Worm (Caenorhabditis elegans) whole organism, L2 larva: Measurements from ENCODE around the gene gldi-1.

Source experiments
- C34F6.9 ChIP-seq: fragments of 150-350 bp; optimal IDR thresholded peaks from 2 replicates; lab custom pipeline; 2014; ENCODE audit warnings: missing biosample characterization, missing genetic modification characterization
- F13H6.1 ChIP-seq: sonication (generic microtip); optimal IDR thresholded peaks from 2 replicates; lab custom pipeline; 2016; ENCODE audit warnings: missing genetic modification characterization, missing compliant biosample characterization
- R02D3.7 ChIP-seq: fragments of 150-350 bp; optimal IDR thresholded peaks from 2 replicates; lab custom pipeline; 2014; ENCODE audit warnings: missing biosample characterization, missing genetic modification characterization
- Y55F3AM.14 ChIP-seq: fragments of 200-800 bp; sonication (Bioruptor generic); optimal IDR thresholded peaks from 2 replicates; lab custom pipeline; 2018; ENCODE audit warnings: mild to moderate bottlenecking, missing genetic modification characterization, missing compliant biosample characterization
- ZK546.5 ChIP-seq: sonication (generic microtip); optimal IDR thresholded peaks from 2 replicates; lab custom pipeline; 2017; ENCODE audit warnings: missing biosample characterization, missing genetic modification characterization
- alr-1 ChIP-seq: fragments of 150-350 bp; optimal IDR thresholded peaks from 2 replicates; lab custom pipeline; 2014; ENCODE audit warnings: missing biosample characterization, missing genetic modification characterization
- ama-1 ChIP-seq: fragments of 150-350 bp; optimal IDR thresholded peaks from 2 replicates; lab custom pipeline; 2018; ENCODE audit warnings: inconsistent platforms
- ceh-82 ChIP-seq: fragments of 150-350 bp; optimal IDR thresholded peaks from 2 replicates; lab custom pipeline; 2014; ENCODE audit warnings: missing biosample characterization, missing genetic modification characterization
- crh-2 ChIP-seq: sonication (generic microtip); optimal IDR thresholded peaks from 2 replicates; lab custom pipeline; 2017; ENCODE audit warnings: missing biosample characterization, missing genetic modification characterization
- dmd-4 ChIP-seq: sonication (generic microtip); optimal IDR thresholded peaks from 2 replicates; lab custom pipeline; 2017; ENCODE audit warnings: missing biosample characterization, missing genetic modification characterization
- egl-27 ChIP-seq: sonication (generic microtip); optimal IDR thresholded peaks from 3 replicates; lab custom pipeline; 2017; ENCODE audit warnings: missing biosample characterization, missing genetic modification reagents, missing genetic modification characterization
- elt-1 ChIP-seq: fragments of 150-350 bp; optimal IDR thresholded peaks from 2 replicates; lab custom pipeline; 2014; ENCODE audit warnings: missing biosample characterization, missing genetic modification characterization
- fos-1 ChIP-seq: fragments of 150-350 bp; optimal IDR thresholded peaks from 2 replicates; lab custom pipeline; 2014; ENCODE audit warnings: missing biosample characterization, missing genetic modification characterization
- gmeb-1 ChIP-seq: fragments of 150-350 bp; optimal IDR thresholded peaks from 2 replicates; lab custom pipeline; 2014; ENCODE audit warnings: missing biosample characterization, missing genetic modification characterization
- lin-13 ChIP-seq: fragments of 150-350 bp; optimal IDR thresholded peaks from 2 replicates; lab custom pipeline; 2014; ENCODE audit warnings: missing biosample characterization, missing genetic modification reagents, missing genetic modification characterization
- lin-39 ChIP-seq: fragments of 150-350 bp; optimal IDR thresholded peaks from 2 replicates; lab custom pipeline; 2014; ENCODE audit warnings: missing biosample characterization, missing genetic modification reagents, missing genetic modification characterization
- lsy-2 ChIP-seq, 2 experiments: fragments of 150-350 bp in 1 of 2; sonication (generic microtip) in 1 of 2; optimal IDR thresholded peaks; 2 replicates each; lab custom pipeline; 2014 to 2017; ENCODE audit warnings: missing biosample characterization in 2 of 2, missing genetic modification characterization in 2 of 2
- mab-5 ChIP-seq: fragments of 150-350 bp; optimal IDR thresholded peaks from 2 replicates; lab custom pipeline; 2014; ENCODE audit warnings: missing biosample characterization, missing genetic modification characterization
- mdl-1 ChIP-seq, 2 experiments: fragments of 150-350 bp in 1 of 2; sonication (generic microtip) in 1 of 2; optimal IDR thresholded peaks; 2 replicates each; lab custom pipeline; 2017; ENCODE audit warnings: missing biosample characterization in 2 of 2, missing genetic modification characterization in 2 of 2
- nhr-10 ChIP-seq: sonication (generic microtip); optimal IDR thresholded peaks from 2 replicates; lab custom pipeline; 2017; ENCODE audit warnings: missing biosample characterization, missing genetic modification characterization
- nhr-11 ChIP-seq: fragments of 150-350 bp; optimal IDR thresholded peaks from 2 replicates; lab custom pipeline; 2014; ENCODE audit warnings: missing biosample characterization, missing genetic modification characterization
- nhr-129 ChIP-seq: fragments of 150-350 bp; optimal IDR thresholded peaks from 2 replicates; lab custom pipeline; 2014; ENCODE audit warnings: missing biosample characterization, missing genetic modification characterization
- nhr-237 ChIP-seq: fragments of 150-350 bp; optimal IDR thresholded peaks from 2 replicates; lab custom pipeline; 2014; ENCODE audit warnings: missing biosample characterization, missing genetic modification characterization
- nhr-25 ChIP-seq: fragments of 150-350 bp; sonication (generic microtip); optimal IDR thresholded peaks from 3 replicates; lab custom pipeline; 2014; ENCODE audit warnings: missing biosample characterization, missing genetic modification characterization
- nhr-6 ChIP-seq: fragments of 150-350 bp; optimal IDR thresholded peaks from 2 replicates; lab custom pipeline; 2014; ENCODE audit warnings: missing biosample characterization, missing genetic modification characterization
- nhr-77 ChIP-seq: fragments of 150-350 bp; optimal IDR thresholded peaks from 2 replicates; lab custom pipeline; 2014; ENCODE audit warnings: missing biosample characterization, missing genetic modification characterization
- peb-1 ChIP-seq: fragments of 150-350 bp; optimal IDR thresholded peaks from 2 replicates; lab custom pipeline; 2014; ENCODE audit warnings: missing biosample characterization, missing genetic modification characterization
- sma-3 ChIP-seq: sonication (generic microtip); optimal IDR thresholded peaks from 2 replicates; lab custom pipeline; 2016; ENCODE audit warnings: missing genetic modification reagents, missing genetic modification characterization, missing compliant biosample characterization
- sma-9 ChIP-seq, 2 experiments: fragments of 150-350 bp in 1 of 2; sonication (generic microtip) in 1 of 2; optimal IDR thresholded peaks; 2 replicates each; lab custom pipeline; 2014 to 2016; ENCODE audit warnings: missing genetic modification characterization in 2 of 2, mild to moderate bottlenecking in 1 of 2, missing biosample characterization in 1 of 2, missing compliant biosample characterization in 1 of 2, missing genetic modification reagents in 1 of 2, moderate library complexity in 1 of 2
- snpc-4 ChIP-seq: fragments of 150-350 bp; optimal IDR thresholded peaks from 2 replicates; lab custom pipeline; 2014; ENCODE audit warnings: missing biosample characterization, missing genetic modification characterization
- unc-39 ChIP-seq: fragments of 150-350 bp; optimal IDR thresholded peaks from 2 replicates; lab custom pipeline; 2014; ENCODE audit warnings: missing biosample characterization, missing genetic modification characterization
- unc-55 ChIP-seq: fragments of 150-350 bp; sonication (generic microtip); optimal IDR thresholded peaks from 3 replicates; lab custom pipeline; 2014; ENCODE audit warnings: missing biosample characterization, missing genetic modification reagents, missing genetic modification characterization
- zag-1 ChIP-seq: fragments of 150-350 bp; optimal IDR thresholded peaks from 2 replicates; lab custom pipeline; 2014; ENCODE audit warnings: missing biosample characterization, missing genetic modification characterization
- ztf-1 ChIP-seq: fragments of 200-800 bp; sonication (Bioruptor generic); conservative IDR thresholded peaks from 2 replicates; pipeline ENCODE4 v1.3.6; 2022; ENCODE audit warnings: missing genetic modification characterization, missing compliant biosample characterization
- ztf-11 ChIP-seq: sonication (generic microtip); optimal IDR thresholded peaks from 2 replicates; lab custom pipeline; 2017; ENCODE audit warnings: missing biosample characterization, missing genetic modification characterization

Gene gldi-1

DNA sequence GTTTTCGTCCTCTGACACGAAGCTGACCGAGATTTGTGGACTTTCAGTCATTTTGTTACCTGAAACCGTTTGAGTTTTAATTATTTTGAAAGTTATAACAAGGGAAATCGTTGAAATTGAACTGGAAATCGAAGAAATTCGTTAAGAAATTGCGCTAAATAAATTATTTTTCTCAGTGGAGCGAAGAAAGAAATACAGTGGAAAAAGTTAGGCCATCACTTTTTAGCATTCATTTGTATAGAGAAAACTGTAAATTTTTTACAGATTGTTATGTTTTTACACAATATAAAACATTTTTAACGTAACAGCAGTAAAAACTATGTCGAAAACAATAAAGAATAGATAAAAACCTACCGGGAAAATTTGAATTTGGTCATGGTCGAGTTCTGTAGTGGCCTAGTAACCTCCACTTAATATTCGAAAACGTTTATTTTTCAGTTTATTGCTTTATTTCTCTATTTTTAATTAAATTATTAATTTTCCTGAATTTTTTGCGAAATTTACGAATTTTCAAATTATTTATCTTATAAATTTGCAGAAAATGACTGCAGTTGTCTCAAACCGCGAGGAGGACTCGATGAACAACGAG lies at the start of gene gldi-1, which contains the start of gene prp-21:
gldi-1 (minus strand) TSS at position 51 of the 589 bp plus-strand sequence.
prp-21 (plus strand) TSS at position 539 of the 589 bp plus-strand sequence.
- TF ChIP-seq lin-13 (peak; percentile 12), C34F6.9 (tag; lab: Kevin White, UChicago) (peak; percentile 65), ama-1 (lab: Kevin White, UChicago) (no peak), lin-39 (tag; lab: Kevin White, UChicago) (no peak), F13H6.1 (tag; lab: Kevin White, UChicago) (no peak), dmd-4 (tag; lab: Kevin White, UChicago) (no peak), zag-1 (no peak), nhr-237 (tag; lab: Kevin White, UChicago) (no peak), unc-55 (peak; percentile 60), nhr-25 (tag; lab: Kevin White, UChicago) (no peak), lsy-2 (tag; optimal IDR thresholded peaks at IDR 0.05; lab: Kevin White, UChicago) (peak in 1 of 2 experiments; percentile 54), crh-2 (tag; lab: Kevin White, UChicago) (peak; percentile 34), nhr-6 (tag; lab: Kevin White, UChicago) (no peak), nhr-129 (tag; lab: Kevin White, UChicago) (no peak), gmeb-1 (tag; lab: Kevin White, UChicago) (peak; percentile 11), snpc-4 (tag; lab: Kevin White, UChicago) (no peak)

DNA sequence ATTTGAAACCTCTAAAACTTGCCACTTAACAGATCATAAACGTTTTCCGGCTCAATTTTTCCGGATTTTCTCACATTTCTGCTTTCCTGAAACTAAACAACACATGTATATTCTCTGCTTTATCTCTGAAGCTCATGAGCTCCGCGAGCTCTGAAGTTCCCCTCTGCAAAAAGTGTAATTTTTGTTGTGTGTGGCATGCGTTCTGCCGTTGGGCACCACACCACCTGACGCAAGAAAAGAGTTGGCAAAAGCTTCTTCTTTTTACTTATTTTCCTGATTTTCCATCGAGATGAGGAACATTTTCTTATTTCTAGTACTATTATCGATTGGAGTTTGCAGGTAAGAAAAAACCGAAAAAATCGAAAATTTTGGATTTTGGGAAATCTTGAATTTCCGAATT lies 42.2 kb upstream of the gldi-1 start, which contains the start of gene lgc-34:
lgc-34 (plus strand) TSS at position 200 of the 400 bp plus-strand sequence.
- TF ChIP-seq peb-1 (tag; lab: Kevin White, UChicago) (no peak), mab-5 (tag; lab: Kevin White, UChicago) (no peak), F13H6.1 (tag; lab: Kevin White, UChicago) (peak; percentile 22), ZK546.5 (tag; lab: Kevin White, UChicago) (no peak)

DNA sequence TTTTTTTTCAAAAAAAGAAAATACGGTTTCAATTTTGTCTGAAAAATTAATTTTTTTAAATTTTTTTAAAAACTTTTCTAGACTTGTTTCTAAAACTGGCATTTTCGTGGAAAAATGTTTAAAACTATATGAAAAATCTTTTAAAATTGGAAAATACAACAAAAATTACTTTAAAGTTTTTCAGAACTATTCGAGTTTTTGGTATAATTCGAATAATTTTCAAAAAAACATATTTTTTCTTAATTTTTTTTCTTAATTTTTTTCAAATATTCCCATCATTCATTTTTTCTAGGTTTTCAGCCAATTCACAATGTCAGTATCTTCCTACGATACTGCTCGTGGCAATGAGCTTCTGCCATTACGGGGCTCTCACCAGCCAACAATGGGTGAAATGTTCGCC lies 38.1 kb upstream of the gldi-1 start, which contains the start of gene slc-36.2:
slc-36.2 (plus strand) TSS at position 301 of the 400 bp plus-strand sequence.
- TF ChIP-seq R02D3.7: no peak
- TF ChIP-seq crh-2 (tag; lab: Kevin White, UChicago): no peak
- TF ChIP-seq ztf-11 (tag; lab: Kevin White, UChicago): no peak
- TF ChIP-seq mdl-1 (tag; optimal IDR thresholded peaks at IDR 0.05; lab: Kevin White, UChicago): no peak
- no peak for TF ChIP-seq ceh-82 (tag; lab: Kevin White, UChicago)
- TF ChIP-seq ama-1 (lab: Kevin White, UChicago): no peak
- TF ChIP-seq nhr-77: no peak
- no peak for TF ChIP-seq unc-39 (tag; lab: Kevin White, UChicago)
- TF ChIP-seq elt-1 (tag; lab: Kevin White, UChicago): no peak
- no peak for TF ChIP-seq alr-1 (tag; lab: Kevin White, UChicago)
- TF ChIP-seq ZK546.5 (tag; lab: Kevin White, UChicago): no peak
- TF ChIP-seq unc-55: no peak
- no peak for TF ChIP-seq sma-3 (GFP tag; lab: Kevin White, UChicago)
- TF ChIP-seq snpc-4 (tag; lab: Kevin White, UChicago): no peak
- TF ChIP-seq C34F6.9 (tag; lab: Kevin White, UChicago): no peak
- TF ChIP-seq nhr-129 (tag; lab: Kevin White, UChicago): no peak
- TF ChIP-seq sma-9 (GFP tag; optimal IDR thresholded peaks at IDR 0.05; lab: Kevin White, UChicago): no peak
- no peak for TF ChIP-seq sma-9 (tag; optimal IDR thresholded peaks at IDR 0.05; lab: Kevin White, UChicago)
- TF ChIP-seq ztf-1: no peak
- no peak for TF ChIP-seq nhr-11 (tag; lab: Kevin White, UChicago)

DNA sequence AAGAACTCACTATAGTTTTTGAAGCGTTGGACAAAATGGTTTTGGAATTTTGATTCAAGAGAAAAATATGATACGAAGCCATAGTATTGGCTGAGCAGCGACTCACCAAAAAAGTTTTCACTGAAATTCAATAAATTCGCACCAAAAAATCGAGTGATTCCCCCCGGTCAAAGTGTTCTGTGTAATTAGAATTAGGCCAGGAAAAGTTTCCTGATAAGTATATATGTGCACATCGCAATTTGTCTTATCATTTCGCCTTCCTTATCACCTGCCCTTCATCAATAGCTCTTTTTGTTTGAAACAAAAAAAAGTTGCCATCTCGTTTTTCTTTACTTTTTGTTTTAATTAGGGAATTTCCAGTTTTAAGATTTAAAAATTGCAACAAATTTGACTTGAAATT lies 37.5 kb upstream of the gldi-1 start:
- TF ChIP-seq fos-1 (tag; lab: Kevin White, UChicago) (peak; percentile 66), nhr-10 (tag; lab: Kevin White, UChicago) (no peak), nhr-11 (tag; lab: Kevin White, UChicago) (no peak), nhr-237 (tag; lab: Kevin White, UChicago) (no peak), ztf-1 (no peak), egl-27 (no peak), nhr-129 (tag; lab: Kevin White, UChicago) (no peak), Y55F3AM.14 (GFP tag; lab: Kevin White, UChicago) (no peak)
